Fruit fly (Drosophila melanogaster) whole organism, embryonic: ENCODE results near the gene CG14657.

Source experiments
- Atf-2 ChIP-seq: fragments of 200-800 bp; sonication (Bioruptor generic); optimal IDR thresholded peaks from 2 replicates; lab custom pipeline; 2016; ENCODE audit warnings: missing biosample characterization, missing genetic modification characterization
- C15 ChIP-seq: fragments of 200-800 bp; sonication (Bioruptor generic); IDR thresholded peaks from 3 replicates; pipeline ENCODE4 v1.3.6; 2022; ENCODE audit warnings: missing biosample characterization, missing genetic modification characterization
- CG10462 ChIP-seq: fragments of 200-800 bp; sonication (Bioruptor generic); optimal IDR thresholded peaks from 2 replicates; lab custom pipeline; 2016; ENCODE audit warnings: missing biosample characterization, missing genetic modification characterization
- CG10565 ChIP-seq: fragments of 200-800 bp; sonication (Bioruptor generic); optimal IDR thresholded peaks from 3 replicates; lab custom pipeline; 2016; ENCODE audit warnings: missing biosample characterization, mild to moderate bottlenecking, missing genetic modification characterization
- CG11695 ChIP-seq: fragments of 200-800 bp; sonication (Bioruptor generic); IDR thresholded peaks from 3 replicates; pipeline ENCODE4 v1.3.6; 2022; ENCODE audit warnings: missing biosample characterization, missing genetic modification characterization
- CG11696 ChIP-seq: fragments of 200-800 bp; sonication (Bioruptor generic); IDR thresholded peaks from 2 replicates; pipeline ENCODE4 v1.3.6; 2022; ENCODE audit warnings: missing biosample characterization, missing genetic modification characterization
- CG12236 ChIP-seq: fragments of 200-800 bp; sonication (Bioruptor generic); optimal IDR thresholded peaks from 2 replicates; lab custom pipeline; 2016; ENCODE audit warnings: missing biosample characterization, missing genetic modification characterization
- CG13123 ChIP-seq: fragments of 200-800 bp; sonication (Bioruptor generic); optimal IDR thresholded peaks from 2 replicates; lab custom pipeline; 2016; ENCODE audit warnings: missing biosample characterization, missing genetic modification characterization
- CG15073 ChIP-seq: fragments of 200-800 bp; sonication (Bioruptor generic); optimal IDR thresholded peaks from 2 replicates; lab custom pipeline; 2016; ENCODE audit warnings: missing biosample characterization, missing genetic modification characterization
- CG15269 ChIP-seq: fragments of 200-800 bp; sonication (Bioruptor generic); optimal IDR thresholded peaks from 2 replicates; lab custom pipeline; 2018; ENCODE audit warnings: missing biosample characterization, mild to moderate bottlenecking, missing genetic modification characterization, moderate library complexity
- CG1647 ChIP-seq: fragments of 200-800 bp; sonication (Bioruptor generic); optimal IDR thresholded peaks from 3 replicates; lab custom pipeline; 2016; ENCODE audit warnings: missing biosample characterization, missing genetic modification characterization
- CG17328 ChIP-seq: fragments of 200-800 bp; sonication (Bioruptor generic); IDR thresholded peaks from 2 replicates; pipeline ENCODE4 v1.3.6; 2022; ENCODE audit warnings: missing biosample characterization, missing genetic modification characterization
- CG17912 ChIP-seq: fragments of 200-800 bp; sonication (Bioruptor generic); optimal IDR thresholded peaks from 2 replicates; lab custom pipeline; 2018; ENCODE audit warnings: missing biosample characterization, mild to moderate bottlenecking, missing genetic modification characterization
- CG3847 ChIP-seq: fragments of 200-800 bp; sonication (Bioruptor generic); IDR thresholded peaks from 2 replicates; pipeline ENCODE4 v1.3.6; 2022; ENCODE audit warnings: missing biosample characterization, missing genetic modification characterization
- CG3995 ChIP-seq: fragments of 200-800 bp; sonication (Bioruptor generic); optimal IDR thresholded peaks from 3 replicates; lab custom pipeline; 2016; ENCODE audit warnings: missing biosample characterization, missing genetic modification characterization
- CG4820 ChIP-seq: fragments of 200-800 bp; sonication (Bioruptor generic); optimal IDR thresholded peaks from 3 replicates; lab custom pipeline; 2016; ENCODE audit warnings: missing biosample characterization, missing genetic modification characterization
- CG6175 ChIP-seq: fragments of 200-800 bp; sonication (Bioruptor generic); IDR thresholded peaks from 3 replicates; pipeline ENCODE4 v1.3.6; 2022; ENCODE audit warnings: missing biosample characterization, missing genetic modification characterization
- CG8281 ChIP-seq: fragments of 200-800 bp; sonication (Bioruptor generic); optimal IDR thresholded peaks from 2 replicates; lab custom pipeline; 2018; ENCODE audit warnings: missing biosample characterization, mild to moderate bottlenecking, missing genetic modification characterization, moderate library complexity
- CG8359 ChIP-seq: fragments of 200-800 bp; sonication (Bioruptor generic); optimal IDR thresholded peaks from 2 replicates; lab custom pipeline; 2017; ENCODE audit warnings: missing biosample characterization, mild to moderate bottlenecking, missing genetic modification characterization, borderline replicate concordance
- CG8944 ChIP-seq: fragments of 200-800 bp; sonication (Bioruptor generic); optimal IDR thresholded peaks from 3 replicates; lab custom pipeline; 2016; ENCODE audit warnings: missing biosample characterization, missing genetic modification characterization
- CG9932 ChIP-seq: fragments of 200-800 bp; sonication (Bioruptor generic); IDR thresholded peaks from 2 replicates; pipeline ENCODE4 v1.3.6; 2022; ENCODE audit warnings: missing biosample characterization, missing genetic modification characterization
- Kr ChIP-seq: fragments of 200-800 bp; sonication (Bioruptor generic); optimal IDR thresholded peaks from 2 replicates; lab custom pipeline; 2017; ENCODE audit warnings: missing biosample characterization, mild to moderate bottlenecking, missing genetic modification characterization
- Lhr ChIP-seq: fragments of 200-800 bp; sonication (Bioruptor generic); optimal IDR thresholded peaks from 3 replicates; lab custom pipeline; 2017; ENCODE audit warnings: mild to moderate bottlenecking, missing biosample characterization, missing genetic modification reagents, missing genetic modification characterization
- Max ChIP-seq: fragments of 200-800 bp; sonication (Bioruptor generic); optimal IDR thresholded peaks from 2 replicates; lab custom pipeline; 2016; ENCODE audit warnings: missing biosample characterization, mild to moderate bottlenecking, missing genetic modification characterization
- Mrtf ChIP-seq: fragments of 200-800 bp; sonication (Bioruptor generic); IDR thresholded peaks from 3 replicates; pipeline ENCODE4 v1.3.6; 2022; ENCODE audit warnings: missing biosample characterization, missing genetic modification characterization
- Nf-YA ChIP-seq: fragments of 200-800 bp; sonication (Bioruptor generic); IDR thresholded peaks from 2 replicates; pipeline ENCODE4 v1.3.6; 2022; ENCODE audit warnings: missing biosample characterization, missing genetic modification characterization
- Rfx ChIP-seq: fragments of 200-800 bp; sonication (Bioruptor generic); IDR thresholded peaks from 2 replicates; pipeline ENCODE4 v1.3.6; 2022; ENCODE audit warnings: missing biosample characterization, missing genetic modification characterization
- ap ChIP-seq: fragments of 200-800 bp; sonication (Bioruptor generic); IDR thresholded peaks from 2 replicates; pipeline ENCODE4 v1.3.6; 2022; ENCODE audit warnings: missing biosample characterization, missing genetic modification characterization
- ash1 ChIP-seq: fragments of 200-800 bp; sonication (Bioruptor generic); optimal IDR thresholded peaks from 2 replicates; lab custom pipeline; 2018; ENCODE audit warnings: missing biosample characterization, mild to moderate bottlenecking, missing genetic modification characterization
- bcd ChIP-seq: fragments of 200-800 bp; sonication (Bioruptor generic); optimal IDR thresholded peaks from 2 replicates; lab custom pipeline; 2017; ENCODE audit warnings: missing biosample characterization, mild to moderate bottlenecking, missing genetic modification characterization
- bsh ChIP-seq, 2 experiments: fragments of 200-800 bp; sonication (Bioruptor generic); optimal IDR thresholded peaks; 2 replicates each; lab custom pipeline; 2017 to 2018; ENCODE audit warnings: mild to moderate bottlenecking in 2 of 2, missing biosample characterization in 2 of 2, missing genetic modification characterization in 2 of 2, moderate library complexity in 1 of 2
- btn ChIP-seq: fragments of 200-800 bp; sonication (Bioruptor generic); optimal IDR thresholded peaks from 2 replicates; lab custom pipeline; 2016; ENCODE audit warnings: missing biosample characterization, missing genetic modification characterization
- ci ChIP-seq: fragments of 200-800 bp; sonication (Bioruptor generic); IDR thresholded peaks from 3 replicates; pipeline ENCODE4 v1.3.6; 2022; ENCODE audit warnings: missing biosample characterization, missing genetic modification characterization
- corto ChIP-seq: fragments of 200-800 bp; sonication (Bioruptor generic); optimal IDR thresholded peaks from 2 replicates; lab custom pipeline; 2016; ENCODE audit warnings: missing biosample characterization, mild to moderate bottlenecking, missing genetic modification characterization, moderate library complexity
- crp ChIP-seq, 2 experiments: fragments of 200-800 bp; sonication (Bioruptor generic); optimal IDR thresholded peaks; 2 replicates in 1 of 2; 3 replicates in 1 of 2; lab custom pipeline; 2017; ENCODE audit warnings: missing biosample characterization in 2 of 2, missing genetic modification characterization in 2 of 2, mild to moderate bottlenecking in 1 of 2, moderate library complexity in 1 of 2
- dati ChIP-seq: fragments of 200-800 bp; sonication (Bioruptor generic); IDR thresholded peaks from 2 replicates; pipeline ENCODE4 v1.3.6; 2022; ENCODE audit warnings: missing biosample characterization, missing genetic modification characterization
- emc ChIP-seq: fragments of 200-800 bp; sonication (Bioruptor generic); optimal IDR thresholded peaks from 2 replicates; lab custom pipeline; 2016; ENCODE audit warnings: missing biosample characterization, missing genetic modification characterization
- exex ChIP-seq: fragments of 200-800 bp; sonication (Bioruptor generic); optimal IDR thresholded peaks from 4 replicates; lab custom pipeline; 2018; ENCODE audit warnings: missing biosample characterization, mild to moderate bottlenecking, missing genetic modification characterization, moderate library complexity
- gcm2 ChIP-seq: fragments of 200-800 bp; sonication (Bioruptor generic); optimal IDR thresholded peaks from 2 replicates; lab custom pipeline; 2016; ENCODE audit warnings: missing biosample characterization, missing genetic modification characterization
- gsb ChIP-seq: fragments of 200-800 bp; sonication (Bioruptor generic); IDR thresholded peaks from 2 replicates; pipeline ENCODE4 v1.3.6; 2022; ENCODE audit warnings: missing biosample characterization, missing genetic modification characterization
- her ChIP-seq: fragments of 200-800 bp; sonication (Bioruptor generic); optimal IDR thresholded peaks from 2 replicates; lab custom pipeline; 2016; ENCODE audit warnings: missing biosample characterization, missing genetic modification characterization
- inv ChIP-seq: fragments of 200-800 bp; sonication (Bioruptor generic); IDR thresholded peaks from 2 replicates; pipeline ENCODE4 v1.3.6; 2022; ENCODE audit warnings: missing biosample characterization, missing genetic modification characterization; ENCODE audit not compliant: partially characterized antibody
- klu ChIP-seq: fragments of 200-800 bp; sonication (Bioruptor generic); IDR thresholded peaks from 2 replicates; pipeline ENCODE4 v1.3.6; 2022; ENCODE audit warnings: missing biosample characterization, missing genetic modification characterization
- lmd ChIP-seq: fragments of 200-800 bp; sonication (Bioruptor generic); IDR thresholded peaks from 2 replicates; pipeline ENCODE4 v1.3.6; 2022; ENCODE audit warnings: missing biosample characterization, missing genetic modification characterization
- lov ChIP-seq, 2 experiments: fragments of 200-800 bp in 1 of 2; fragments of >200 bp in 1 of 2; sonication (Bioruptor generic) in 1 of 2; IDR thresholded peaks in 1 of 2; optimal IDR thresholded peaks in 1 of 2; 2 replicates in 1 of 2; 3 replicates in 1 of 2; pipeline versions ENCODE4 v1.3.6 to Lab custom; 2017 to 2022; ENCODE audit warnings: missing biosample characterization in 1 of 2, missing genetic modification characterization in 1 of 2
- otp ChIP-seq: fragments of 200-800 bp; sonication (Bioruptor generic); IDR thresholded peaks from 3 replicates; pipeline ENCODE4, ENCODE4 v1.3.6; 2022; ENCODE audit warnings: missing biosample characterization, missing genetic modification characterization
- pan ChIP-seq, 4 experiments: fragments of >200 bp in 3 of 4; fragments of 200-800 bp in 1 of 4; sonication (Bioruptor generic) in 1 of 4; optimal IDR thresholded peaks in 3 of 4; IDR thresholded peaks in 1 of 4; 2 replicates each; pipeline versions ENCODE4 v1.3.6 to Lab custom; 2017 to 2022; ENCODE audit warnings: missing biosample characterization in 2 of 4, missing genetic modification characterization in 2 of 4, mixed read lengths in 1 of 4
- seq ChIP-seq: fragments of 200-800 bp; sonication (Bioruptor generic); IDR thresholded peaks from 2 replicates; pipeline ENCODE4 v1.3.6; 2022; ENCODE audit warnings: missing biosample characterization, missing genetic modification characterization
- tgo ChIP-seq: fragments of 200-800 bp; sonication (Bioruptor generic); IDR thresholded peaks from 3 replicates; pipeline ENCODE4 v1.3.6; 2022; ENCODE audit warnings: missing biosample characterization, missing genetic modification characterization
- vvl ChIP-seq: fragments of 200-800 bp; sonication (Bioruptor generic); IDR thresholded peaks from 2 replicates; pipeline ENCODE4 v1.3.6; 2022; ENCODE audit warnings: missing biosample characterization, missing genetic modification characterization
- zen ChIP-seq: fragments of 200-800 bp; sonication (Bioruptor generic); optimal IDR thresholded peaks from 3 replicates; lab custom pipeline; 2018; ENCODE audit warnings: missing biosample characterization, mild to moderate bottlenecking, missing genetic modification characterization, moderate library complexity

Gene CG14657

dm6 chr3R:4804126-4804649 lies 17.0 kb downstream of the CG14657 start (continued):
- TF ChIP-seq seq (GFP tag; lab: Robert Waterston, UW) (peak; percentile 29; the same call in 1 of the 2 replicates), gsb (GFP tag; lab: Robert Waterston, UW) (no peak), ap (GFP tag; lab: Robert Waterston, UW) (no peak), exex (tag; lab: Kevin White, UChicago) (no peak), Mrtf (GFP tag; lab: Robert Waterston, UW) (no peak), CG8944 (no peak), lmd (GFP tag; lab: Robert Waterston, UW) (peak; percentile 41), ash1 (GFP tag; lab: Kevin White, UChicago) (no peak), Rfx (GFP tag; lab: Robert Waterston, UW) (peak; percentile 46), Atf-2 (GFP tag; lab: Kevin White, UChicago) (no peak), btn (GFP tag; lab: Kevin White, UChicago) (no peak), inv (GFP tag; lab: Robert Waterston, UW) (no peak), Lhr (GFP tag; lab: Kevin White, UChicago) (no peak), CG6175 (peak; percentile 91), bsh (GFP tag; optimal IDR thresholded peaks at IDR 0.05; lab: Kevin White, UChicago) (peak in 1 of 2 experiments; percentile 12), bcd (GFP tag; lab: Kevin White, UChicago) (no peak), CG10565 (no peak), zen (tag; lab: Kevin White, UChicago) (no peak), CG15269 (tag; lab: Kevin White, UChicago) (peak; percentile 30), CG10462 (GFP tag; lab: Kevin White, UChicago) (no peak), crp (GFP tag; optimal IDR thresholded peaks at IDR 0.05; lab: Kevin White, UChicago) (peak in 1 of 2 experiments; percentile 8), emc (GFP tag; lab: Kevin White, UChicago) (no peak), klu (GFP tag; lab: Robert Waterston, UW) (no peak), CG4820 (GFP tag; lab: Kevin White, UChicago) (no peak), CG11695 (GFP tag; lab: Robert Waterston, UW) (no peak), dati (GFP tag; lab: Robert Waterston, UW) (no peak), CG17912 (GFP tag; lab: Kevin White, UChicago) (peak; percentile 19), Kr (GFP tag; lab: Kevin White, UChicago) (no peak), CG1647 (GFP tag; lab: Kevin White, UChicago) (no peak), CG8359 (GFP tag; lab: Kevin White, UChicago) (no peak), otp (GFP tag; lab: Robert Waterston, UW) (no peak), Nf-YA (GFP tag; lab: Robert Waterston, UW) (no peak), pan (optimal IDR thresholded peaks at IDR 0.05; lab: Kevin White, UChicago) (no peak), pan (GFP tag; optimal IDR thresholded peaks at IDR 0.05 in 1 of 2, IDR thresholded peaks at IDR 0.05 in 1 of 2) (no peak), CG15073 (no peak), corto (GFP tag; lab: Kevin White, UChicago) (no peak), her (no peak), CG12236 (GFP tag; lab: Kevin White, UChicago) (no peak), ci (no peak; the same call in 2 of the 3 replicates), CG9932 (no peak), CG13123 (no peak), CG17328 (GFP tag; lab: Robert Waterston, UW) (no peak), lov (optimal IDR thresholded peaks at IDR 0.05; lab: Kevin White, UChicago) (no peak), lov (GFP tag; IDR thresholded peaks at IDR 0.05; lab: Robert Waterston, UW) (no peak), CG3847 (GFP tag; lab: Robert Waterston, UW) (no peak), CG3995 (no peak), CG8281 (tag; lab: Kevin White, UChicago) (peak; percentile 1), vvl (no peak), C15 (GFP tag; lab: Robert Waterston, UW) (no peak), Max (peak; percentile 38), CG11696 (GFP tag; lab: Robert Waterston, UW) (no peak), tgo (GFP tag; lab: Robert Waterston, UW) (no peak; the same call in 2 of the 3 replicates), gcm2 (no peak)
